Worm (Caenorhabditis elegans): ENCODE measurements around the gene H41C03.1.
"Not testable (repeated sequence)": the region's sequence is repeated elsewhere in the genome, so short reads cannot be mapped to it uniquely, and the experiment has no call there.

DNA sequence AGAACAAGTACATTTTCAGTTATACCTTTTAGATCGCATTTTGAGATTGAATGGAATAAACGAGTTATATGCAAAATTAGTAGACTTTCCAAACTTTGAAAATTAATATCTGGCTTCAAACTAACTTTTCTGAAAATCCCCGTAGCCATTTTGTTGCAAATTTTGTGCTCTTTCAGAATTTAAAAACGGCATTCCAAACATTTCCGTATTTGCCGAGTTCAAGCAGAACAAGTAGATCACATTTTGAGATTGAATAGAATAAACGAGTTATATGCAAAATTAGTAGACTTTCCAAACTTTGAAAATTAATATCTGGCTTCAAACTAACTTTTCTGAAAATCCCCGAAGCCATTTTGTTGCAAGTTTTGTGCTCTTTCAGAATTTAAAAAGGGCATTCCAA lies 22.3 kb downstream of the H41C03.1 start, which contains the start of gene F55C12.2:
- not testable (repeated sequence) for TF ChIP-seq mdl-1 (tag; optimal IDR thresholded peaks at IDR 0.05); nhr-76 (tag; optimal IDR thresholded peaks at IDR 0.05); sptf-1 (tag; optimal IDR thresholded peaks at IDR 0.05); lin-39 (tag; optimal IDR thresholded peaks at IDR 0.05); xbp-1 (tag; optimal IDR thresholded peaks at IDR 0.05); pag-3 (tag; optimal IDR thresholded peaks at IDR 0.05; ENCODE audit: borderline replicate concordance, insufficient read depth); rnt-1 (tag; optimal IDR thresholded peaks at IDR 0.05); nhr-20 (tag; optimal IDR thresholded peaks at IDR 0.05); fkh-10 (GFP tag; optimal IDR thresholded peaks at IDR 0.05); elt-2 (tag; optimal IDR thresholded peaks at IDR 0.05)
